Fruit fly (Drosophila melanogaster): Measurements from ENCODE around the gene CG31142.

DNA sequence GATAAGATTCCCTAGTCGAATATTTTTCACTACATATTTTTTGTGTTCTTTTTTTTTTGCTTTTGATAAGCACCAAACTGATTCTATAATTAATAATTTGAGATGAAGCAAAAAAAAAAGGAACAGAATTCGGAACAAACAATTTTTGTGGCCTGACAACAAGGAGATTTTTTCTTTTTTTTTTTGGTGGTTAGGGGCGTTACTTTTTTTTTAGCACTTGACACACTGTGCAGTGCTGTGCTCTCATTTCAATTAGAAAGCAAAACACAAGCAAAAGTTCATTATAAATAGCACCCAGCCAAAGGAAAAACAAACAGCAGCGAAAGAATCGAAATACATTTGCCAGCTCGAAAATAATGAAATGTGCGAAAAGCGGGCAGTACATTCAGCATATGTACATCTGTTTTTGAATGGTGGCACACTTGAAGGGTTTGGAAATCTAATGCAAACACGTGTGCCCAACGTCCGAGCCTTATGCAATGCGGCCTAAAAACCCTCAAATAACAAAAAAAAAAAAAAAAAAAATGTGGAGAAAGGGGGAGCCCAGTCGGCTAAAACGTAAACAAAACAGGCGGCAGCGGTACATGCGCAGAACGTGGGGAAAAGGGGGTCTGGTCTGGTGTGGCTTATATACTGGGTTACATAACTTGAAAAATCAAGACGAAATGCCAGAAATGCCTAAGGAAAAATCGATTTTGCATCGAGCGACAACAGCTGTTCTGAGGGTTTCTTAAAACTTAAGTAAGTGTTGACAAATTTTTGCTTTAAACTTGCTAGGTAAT, 12.8 kb downstream of the CG31142 start:
- TF ChIP-seq psq (optimal IDR thresholded peaks at IDR 0.05) (no peak), pan (optimal IDR thresholded peaks at IDR 0.05) (no peak), CG8478 (optimal IDR thresholded peaks at IDR 0.05) (no peak), usp (GFP tag; optimal IDR thresholded peaks at IDR 0.05) (no peak)
